Fruit fly (Drosophila melanogaster) whole organism, embryonic: Measurements from ENCODE around the gene Adh.

ENCODE experiments used
- Atf6 ChIP-seq: fragments of 200-800 bp; sonication (Bioruptor generic); IDR thresholded peaks from 2 replicates; pipeline ENCODE4 v1.3.6; 2022; ENCODE audit warnings: missing biosample characterization, missing genetic modification characterization
- CG1024 ChIP-seq: fragments of 200-800 bp; sonication (Bioruptor generic); IDR thresholded peaks from 2 replicates; pipeline ENCODE4 v1.3.6; 2022; ENCODE audit warnings: missing biosample characterization, missing genetic modification characterization
- CG10267 ChIP-seq: fragments of 200-800 bp; sonication (Bioruptor generic); optimal IDR thresholded peaks from 2 replicates; lab custom pipeline; 2018; ENCODE audit warnings: missing biosample characterization, mild to moderate bottlenecking, missing genetic modification characterization, moderate library complexity
- CG10959 ChIP-seq: fragments of 200-800 bp; sonication (Bioruptor generic); IDR thresholded peaks from 2 replicates; pipeline ENCODE4 v1.3.6; 2022; ENCODE audit warnings: missing biosample characterization, missing genetic modification characterization
- CG11560 ChIP-seq: fragments of 200-800 bp; sonication (Bioruptor generic); IDR thresholded peaks from 3 replicates; pipeline ENCODE4 v1.3.6; 2022; ENCODE audit warnings: missing biosample characterization, missing genetic modification characterization
- CG11695 ChIP-seq: fragments of 200-800 bp; sonication (Bioruptor generic); IDR thresholded peaks from 3 replicates; pipeline ENCODE4 v1.3.6; 2022; ENCODE audit warnings: missing biosample characterization, missing genetic modification characterization
- CG13296 ChIP-seq: fragments of 200-800 bp; sonication (Bioruptor generic); optimal IDR thresholded peaks from 3 replicates; lab custom pipeline; 2018; ENCODE audit warnings: missing biosample characterization, mild to moderate bottlenecking, missing genetic modification characterization
- CG14014 ChIP-seq: fragments of 200-800 bp; sonication (Bioruptor generic); IDR thresholded peaks from 2 replicates; pipeline ENCODE4 v1.3.6; 2022; ENCODE audit warnings: missing biosample characterization, missing genetic modification characterization
- CG15479 ChIP-seq: fragments of 200-800 bp; sonication (Bioruptor generic); optimal IDR thresholded peaks from 3 replicates; lab custom pipeline; 2019; ENCODE audit warnings: missing biosample characterization, mild to moderate bottlenecking, missing genetic modification characterization, moderate library complexity
- CG15601 ChIP-seq: fragments of 200-800 bp; sonication (Bioruptor generic); optimal IDR thresholded peaks from 3 replicates; lab custom pipeline; 2019; ENCODE audit warnings: missing biosample characterization, mild to moderate bottlenecking, missing genetic modification characterization, moderate library complexity
- CG17359 ChIP-seq: fragments of 200-800 bp; sonication (Bioruptor generic); optimal IDR thresholded peaks from 3 replicates; lab custom pipeline; 2018; ENCODE audit warnings: missing biosample characterization, mild to moderate bottlenecking, missing genetic modification characterization, moderate library complexity
- CG18262 ChIP-seq: fragments of 200-800 bp; optimal IDR thresholded peaks from 3 replicates; lab custom pipeline; 2019; ENCODE audit warnings: missing biosample characterization, mild to moderate bottlenecking, missing genetic modification characterization, moderate library complexity
- CG2199 ChIP-seq: fragments of 200-800 bp; sonication (Bioruptor generic); IDR thresholded peaks from 3 replicates; pipeline ENCODE4 v1.3.6; 2022; ENCODE audit warnings: missing biosample characterization, missing genetic modification characterization
- CG2202 ChIP-seq: fragments of 200-800 bp; sonication (Bioruptor generic); optimal IDR thresholded peaks from 2 replicates; lab custom pipeline; 2018; ENCODE audit warnings: missing biosample characterization, mild to moderate bottlenecking, missing genetic modification characterization
- CG2889 ChIP-seq: fragments of 200-800 bp; sonication (Bioruptor generic); IDR thresholded peaks from 3 replicates; pipeline ENCODE4 v1.3.6; 2022; ENCODE audit warnings: missing biosample characterization, missing genetic modification characterization
- CG33213 ChIP-seq: fragments of 200-800 bp; sonication (Bioruptor generic); optimal IDR thresholded peaks from 3 replicates; lab custom pipeline; 2016; ENCODE audit warnings: missing biosample characterization, missing genetic modification characterization
- CG4617 ChIP-seq: fragments of 200-800 bp; sonication (Bioruptor generic); optimal IDR thresholded peaks from 3 replicates; lab custom pipeline; 2016; ENCODE audit warnings: missing biosample characterization, missing genetic modification characterization, borderline replicate concordance
- CG5953 ChIP-seq: fragments of 200-800 bp; sonication (Bioruptor generic); IDR thresholded peaks from 2 replicates; pipeline ENCODE4 v1.3.6; 2022; ENCODE audit warnings: missing biosample characterization, missing genetic modification characterization
- CG7556 ChIP-seq: fragments of 200-800 bp; sonication (Bioruptor generic); optimal IDR thresholded peaks from 2 replicates; lab custom pipeline; 2017; ENCODE audit warnings: missing biosample characterization, mild to moderate bottlenecking, missing genetic modification characterization
- CG7928 ChIP-seq: fragments of 200-800 bp; sonication (Bioruptor generic); optimal IDR thresholded peaks from 2 replicates; lab custom pipeline; 2017; ENCODE audit warnings: missing biosample characterization, mild to moderate bottlenecking, missing genetic modification characterization
- CG7987 ChIP-seq: fragments of 200-800 bp; sonication (Bioruptor generic); optimal IDR thresholded peaks from 2 replicates; lab custom pipeline; 2018; ENCODE audit warnings: missing biosample characterization, mild to moderate bottlenecking, missing genetic modification characterization, moderate library complexity
- CG8359 ChIP-seq: fragments of 200-800 bp; sonication (Bioruptor generic); optimal IDR thresholded peaks from 2 replicates; lab custom pipeline; 2017; ENCODE audit warnings: missing biosample characterization, mild to moderate bottlenecking, missing genetic modification characterization, borderline replicate concordance
- CkIIα-i1 ChIP-seq: fragments of 200-800 bp; sonication (Bioruptor generic); IDR thresholded peaks from 2 replicates; pipeline ENCODE4 v1.3.6; 2022; ENCODE audit warnings: missing biosample characterization, missing genetic modification characterization
- CrebB ChIP-seq: fragments of 200-800 bp; sonication (Bioruptor generic); optimal IDR thresholded peaks from 3 replicates; lab custom pipeline; 2018; ENCODE audit warnings: missing biosample characterization, mild to moderate bottlenecking, missing genetic modification characterization
- Dek ChIP-seq: fragments of 200-800 bp; sonication (Bioruptor generic); optimal IDR thresholded peaks from 3 replicates; lab custom pipeline; 2019; ENCODE audit warnings: missing biosample characterization, mild to moderate bottlenecking, missing genetic modification characterization, moderate library complexity
- Eip74EF ChIP-seq, 2 experiments: fragments of 200-800 bp in 1 of 2; fragments of >200 bp in 1 of 2; sonication (Bioruptor generic) in 1 of 2; optimal IDR thresholded peaks; 2 replicates each; lab custom pipeline; 2017 to 2019; ENCODE audit warnings: missing biosample characterization in 2 of 2, missing genetic modification characterization in 2 of 2, mild to moderate bottlenecking in 1 of 2, moderate library complexity in 1 of 2
- Ets97D ChIP-seq: fragments of 200-800 bp; sonication (Bioruptor generic); optimal IDR thresholded peaks from 3 replicates; lab custom pipeline; 2016; ENCODE audit warnings: missing biosample characterization, missing genetic modification characterization
- Fer1 ChIP-seq: fragments of 200-800 bp; sonication (Bioruptor generic); optimal IDR thresholded peaks from 2 replicates; lab custom pipeline; 2017; ENCODE audit warnings: missing biosample characterization, mild to moderate bottlenecking, missing genetic modification characterization
- br ChIP-seq: fragments of >200 bp; optimal IDR thresholded peaks from 2 replicates; lab custom pipeline; 2017
- cato ChIP-seq: fragments of 200-800 bp; sonication (Bioruptor generic); optimal IDR thresholded peaks from 2 replicates; lab custom pipeline; 2016; ENCODE audit warnings: missing biosample characterization, missing genetic modification characterization, borderline replicate concordance
- dati ChIP-seq: fragments of 200-800 bp; sonication (Bioruptor generic); IDR thresholded peaks from 2 replicates; pipeline ENCODE4 v1.3.6; 2022; ENCODE audit warnings: missing biosample characterization, missing genetic modification characterization
- dm ChIP-seq: fragments of 200-800 bp; sonication (Bioruptor generic); optimal IDR thresholded peaks from 3 replicates; lab custom pipeline; 2016; ENCODE audit warnings: missing biosample characterization, missing genetic modification characterization
- dpn ChIP-seq, 2 experiments: fragments of 200-800 bp; sonication (Bioruptor generic); optimal IDR thresholded peaks; 3 replicates each; lab custom pipeline; 2016; ENCODE audit warnings: missing biosample characterization in 2 of 2, missing genetic modification characterization in 2 of 2
- ewg ChIP-seq: fragments of 200-800 bp; sonication (Bioruptor generic); optimal IDR thresholded peaks from 3 replicates; lab custom pipeline; 2017; ENCODE audit warnings: mild to moderate bottlenecking, missing biosample characterization, missing genetic modification reagents, missing genetic modification characterization
- fd96Cb ChIP-seq: fragments of 200-800 bp; sonication (Bioruptor generic); optimal IDR thresholded peaks from 2 replicates; lab custom pipeline; 2018; ENCODE audit warnings: missing biosample characterization, mild to moderate bottlenecking, missing genetic modification characterization, moderate library complexity
- gcm2 ChIP-seq: fragments of 200-800 bp; sonication (Bioruptor generic); optimal IDR thresholded peaks from 2 replicates; lab custom pipeline; 2016; ENCODE audit warnings: missing biosample characterization, missing genetic modification characterization
- hkb ChIP-seq, 2 experiments: fragments of 200-800 bp in 1 of 2; fragments of >200 bp in 1 of 2; sonication (Bioruptor generic) in 1 of 2; IDR thresholded peaks in 1 of 2; optimal IDR thresholded peaks in 1 of 2; 2 replicates each; pipeline versions ENCODE4 v1.3.6 to Lab custom; 2017 to 2022; ENCODE audit warnings: missing biosample characterization in 1 of 2, missing genetic modification characterization in 1 of 2
- hth ChIP-seq: fragments of >200 bp; optimal IDR thresholded peaks from 2 replicates; lab custom pipeline; 2017; ENCODE audit warnings: inconsistent platforms
- lola ChIP-seq, 3 experiments: fragments of >200 bp in 2 of 3; fragments of 200-800 bp in 1 of 3; sonication (Bioruptor generic) in 1 of 3; optimal IDR thresholded peaks; 2 replicates each; lab custom pipeline; 2017 to 2019; ENCODE audit warnings: missing biosample characterization in 3 of 3, missing genetic modification characterization in 3 of 3, mild to moderate bottlenecking in 1 of 3, moderate library complexity in 1 of 3
- maf-S ChIP-seq: fragments of 200-800 bp; sonication (Bioruptor generic); optimal IDR thresholded peaks from 2 replicates; lab custom pipeline; 2016; ENCODE audit warnings: missing biosample characterization, missing genetic modification characterization
- mam ChIP-seq: fragments of 200-800 bp; sonication (Bioruptor generic); optimal IDR thresholded peaks from 3 replicates; lab custom pipeline; 2016; ENCODE audit warnings: missing biosample characterization, missing genetic modification characterization
- nerfin-2 ChIP-seq: fragments of 200-800 bp; sonication (Bioruptor generic); IDR thresholded peaks from 2 replicates; pipeline ENCODE4 v1.3.6; 2022; ENCODE audit warnings: missing biosample characterization, missing genetic modification characterization; ENCODE audit not compliant: partially characterized antibody
- nmo ChIP-seq: fragments of 200-800 bp; sonication (Bioruptor generic); optimal IDR thresholded peaks from 2 replicates; lab custom pipeline; 2018; ENCODE audit warnings: missing biosample characterization, mild to moderate bottlenecking, missing genetic modification characterization, moderate library complexity
- phol ChIP-seq: fragments of 200-800 bp; sonication (Bioruptor generic); optimal IDR thresholded peaks from 3 replicates; lab custom pipeline; 2018; ENCODE audit warnings: missing biosample characterization, mild to moderate bottlenecking, missing genetic modification characterization, moderate library complexity
- pros ChIP-seq: fragments of 200-800 bp; sonication (Bioruptor generic); optimal IDR thresholded peaks from 3 replicates; lab custom pipeline; 2019; ENCODE audit warnings: missing biosample characterization, mild to moderate bottlenecking, missing genetic modification characterization, moderate library complexity
- trem ChIP-seq: fragments of 200-800 bp; optimal IDR thresholded peaks from 3 replicates; lab custom pipeline; 2019; ENCODE audit warnings: missing biosample characterization, mild to moderate bottlenecking, missing genetic modification characterization, moderate library complexity
- zen ChIP-seq: fragments of 200-800 bp; sonication (Bioruptor generic); optimal IDR thresholded peaks from 3 replicates; lab custom pipeline; 2018; ENCODE audit warnings: missing biosample characterization, mild to moderate bottlenecking, missing genetic modification characterization, moderate library complexity

Gene Adh

dm6 chr2L:14612998-14613955 is 2.1 kb upstream of the Adh start:
- TF ChIP-seq zen (tag; lab: Kevin White, UChicago), result peak; percentile 60
- peak; percentile 76 for TF ChIP-seq CG15601
- TF ChIP-seq CG15479 (GFP tag; lab: Kevin White, UChicago), result no peak
- TF ChIP-seq fd96Cb, result peak; percentile 83
- TF ChIP-seq dm (GFP tag; lab: Kevin White, UChicago), result peak; percentile 15
- 0 out of 3 replicates have a peak, but pooled peaks have one; percentile 41 for TF ChIP-seq CG11560 (tag; lab: Robert Waterston, UW)
- TF ChIP-seq ewg (GFP tag; lab: Kevin White, UChicago), result peak; percentile 50
- peak; percentile 89 for TF ChIP-seq nmo (GFP tag; lab: Kevin White, UChicago)
- no peak for TF ChIP-seq gcm2 (GFP tag; lab: Kevin White, UChicago)
- TF ChIP-seq CkIIα-i1, result no peak
- TF ChIP-seq br (lab: Kevin White, UChicago), result no peak
- TF ChIP-seq Eip74EF (GFP tag; optimal IDR thresholded peaks at IDR 0.05; lab: Kevin White, UChicago), result peak in 1 of 2 experiments; percentile 54
- TF ChIP-seq dati (GFP tag; lab: Robert Waterston, UW), result no peak
- peak; percentile 93 for TF ChIP-seq CG18262 (tag; lab: Kevin White, UChicago)
- no peak for TF ChIP-seq CG33213 (GFP tag; lab: Kevin White, UChicago)
- peak; percentile 47; the same call in 2 of the 3 replicates for TF ChIP-seq CG2199 (GFP tag; lab: Robert Waterston, UW)
- TF ChIP-seq dpn (GFP tag; optimal IDR thresholded peaks at IDR 0.05; lab: Kevin White, UChicago), result peak in 1 of 2 experiments; percentile 80
- peak; percentile 84 for TF ChIP-seq CG10267 (tag; lab: Kevin White, UChicago)
- TF ChIP-seq CG2889 (GFP tag; lab: Robert Waterston, UW), result no peak
- TF ChIP-seq mam (GFP tag; lab: Kevin White, UChicago), result peak; percentile 33
- peak in 1 of 3 experiments; percentile 89 for TF ChIP-seq lola (GFP tag; optimal IDR thresholded peaks at IDR 0.05; lab: Kevin White, UChicago)
- TF ChIP-seq hth, result no peak
- peak; percentile 91 for TF ChIP-seq phol (tag; lab: Kevin White, UChicago)
- TF ChIP-seq CG8359 (GFP tag; lab: Kevin White, UChicago), result peak; percentile 36
- peak; percentile 62 for TF ChIP-seq CG14014
- no peak for TF ChIP-seq CG1024 (GFP tag; lab: Robert Waterston, UW)
- TF ChIP-seq CG4617 (GFP tag; lab: Kevin White, UChicago), result peak; percentile 23
- TF ChIP-seq CG7928, result peak; percentile 42
- no peak for TF ChIP-seq nerfin-2
- peak; percentile 88 for TF ChIP-seq Fer1 (GFP tag; lab: Kevin White, UChicago)
- no peak for TF ChIP-seq CrebB (tag; lab: Kevin White, UChicago)
- peak; percentile 84 for TF ChIP-seq CG11695
- peak; percentile 80 for TF ChIP-seq Atf6
- peak; percentile 66 for TF ChIP-seq CG2202 (tag; lab: Kevin White, UChicago)
- TF ChIP-seq hkb (optimal IDR thresholded peaks at IDR 0.05; lab: Kevin White, UChicago), result no peak
- TF ChIP-seq hkb (GFP tag; IDR thresholded peaks at IDR 0.05; lab: Robert Waterston, UW), result 0 out of 2 replicates have a peak, but pooled peaks have one; percentile 28
- TF ChIP-seq maf-S, result peak; percentile 23
- TF ChIP-seq Ets97D (GFP tag; lab: Kevin White, UChicago), result peak; percentile 4
- peak; percentile 96 for TF ChIP-seq CG7556 (GFP tag; lab: Kevin White, UChicago)
- TF ChIP-seq Dek (tag; lab: Kevin White, UChicago), result peak; percentile 79
- peak; percentile 80 for TF ChIP-seq trem
- TF ChIP-seq CG7987, result no peak
- peak; percentile 84 for TF ChIP-seq CG17359 (tag; lab: Kevin White, UChicago)
- peak; percentile 89 for TF ChIP-seq CG13296
- no peak for TF ChIP-seq CG10959 (GFP tag; lab: Robert Waterston, UW)
- no peak for TF ChIP-seq CG5953 (GFP tag; lab: Robert Waterston, UW)
- TF ChIP-seq pros (GFP tag; lab: Kevin White, UChicago), result no peak
- peak; percentile 66 for TF ChIP-seq cato (GFP tag; lab: Kevin White, UChicago)
